Worm (Caenorhabditis elegans) whole organism, L3 larva: ENCODE measurements around the gene Y45G5AL.1.
A peak's percentile ranks its signal among the peaks of the same experiment; 100 is the strongest.

Source experiments
- ZK546.5 ChIP-seq: sonication (generic microtip); optimal IDR thresholded peaks from 2 replicates; lab custom pipeline; 2017; ENCODE audit warnings: missing biosample characterization, missing genetic modification characterization
- ama-1 ChIP-seq: fragments of 150-350 bp; optimal IDR thresholded peaks from 2 replicates; lab custom pipeline; 2018
- ceh-16 ChIP-seq: sonication (generic microtip); optimal IDR thresholded peaks from 2 replicates; lab custom pipeline; 2017; ENCODE audit warnings: missing biosample characterization, missing genetic modification characterization
- ceh-28 ChIP-seq: fragments of 150-350 bp; optimal IDR thresholded peaks from 2 replicates; lab custom pipeline; 2014; ENCODE audit warnings: missing biosample characterization, missing genetic modification reagents, missing genetic modification characterization
- ceh-82 ChIP-seq: fragments of 150-350 bp; optimal IDR thresholded peaks from 2 replicates; lab custom pipeline; 2014; ENCODE audit warnings: missing biosample characterization, missing genetic modification characterization
- elt-1 ChIP-seq: fragments of 150-350 bp; optimal IDR thresholded peaks from 2 replicates; lab custom pipeline; 2014; ENCODE audit warnings: missing biosample characterization, missing genetic modification characterization
- elt-2 ChIP-seq: sonication (generic microtip); optimal IDR thresholded peaks from 2 replicates; lab custom pipeline; 2016; ENCODE audit warnings: missing genetic modification reagents, mild to moderate bottlenecking, missing genetic modification characterization, missing compliant biosample characterization
- elt-3 ChIP-seq, 3 experiments: fragments of 150-350 bp in 1 of 3; sonication (generic microtip) in 2 of 3; optimal IDR thresholded peaks; 2 replicates in 2 of 3; 4 replicates in 1 of 3; lab custom pipeline; 2014 to 2017; ENCODE audit warnings: missing biosample characterization in 3 of 3, missing genetic modification characterization in 3 of 3
- fkh-10 ChIP-seq: sonication (generic microtip); optimal IDR thresholded peaks from 2 replicates; lab custom pipeline; 2017; ENCODE audit warnings: missing biosample characterization, missing genetic modification reagents, missing genetic modification characterization
- fos-1 ChIP-seq: fragments of 150-350 bp; optimal IDR thresholded peaks from 2 replicates; lab custom pipeline; 2014; ENCODE audit warnings: missing biosample characterization, missing genetic modification characterization
- hmg-11 ChIP-seq: sonication (generic microtip); optimal IDR thresholded peaks from 2 replicates; lab custom pipeline; 2016; ENCODE audit warnings: missing genetic modification characterization, missing compliant biosample characterization
- jun-1 ChIP-seq: fragments of 150-350 bp; optimal IDR thresholded peaks from 2 replicates; lab custom pipeline; 2014; ENCODE audit warnings: missing biosample characterization, missing genetic modification reagents, missing genetic modification characterization
- lin-15B ChIP-seq: fragments of 150-350 bp; optimal IDR thresholded peaks from 2 replicates; lab custom pipeline; 2014; ENCODE audit warnings: missing biosample characterization, missing genetic modification characterization
- lin-39 ChIP-seq: fragments of 150-350 bp; optimal IDR thresholded peaks from 2 replicates; lab custom pipeline; 2018; ENCODE audit warnings: missing biosample characterization, missing genetic modification reagents, missing genetic modification characterization
- mdl-1 ChIP-seq: fragments of 150-350 bp; optimal IDR thresholded peaks from 2 replicates; lab custom pipeline; 2014; ENCODE audit warnings: missing biosample characterization, missing genetic modification characterization
- mml-1 ChIP-seq: fragments of 150-350 bp; sonication (generic microtip); optimal IDR thresholded peaks from 3 replicates; lab custom pipeline; 2014; ENCODE audit warnings: missing biosample characterization, missing genetic modification characterization
- nfya-1 ChIP-seq: sonication (generic microtip); optimal IDR thresholded peaks from 2 replicates; lab custom pipeline; 2017; ENCODE audit warnings: missing genetic modification characterization, mild to moderate bottlenecking, missing compliant biosample characterization, antibody characterized with exemption, moderate library complexity; ENCODE audit not compliant: insufficient read depth
- nhr-11 ChIP-seq: fragments of 150-350 bp; optimal IDR thresholded peaks from 2 replicates; lab custom pipeline; 2014; ENCODE audit warnings: missing biosample characterization, missing genetic modification characterization
- nhr-237 ChIP-seq: fragments of 150-350 bp; optimal IDR thresholded peaks from 2 replicates; lab custom pipeline; 2014; ENCODE audit warnings: missing biosample characterization, missing genetic modification characterization
- nhr-25 ChIP-seq: sonication (generic microtip); optimal IDR thresholded peaks from 2 replicates; lab custom pipeline; 2017; ENCODE audit warnings: missing biosample characterization, missing genetic modification characterization
- nhr-28 ChIP-seq: fragments of 150-350 bp; optimal IDR thresholded peaks from 2 replicates; lab custom pipeline; 2014; ENCODE audit warnings: missing biosample characterization, missing genetic modification characterization
- nhr-43 ChIP-seq: sonication (generic microtip); optimal IDR thresholded peaks from 2 replicates; lab custom pipeline; 2016; ENCODE audit warnings: mild to moderate bottlenecking, missing genetic modification characterization, missing compliant biosample characterization; ENCODE audit not compliant: poor library complexity, severe bottlenecking
- nhr-67 ChIP-seq: fragments of 150-350 bp; optimal IDR thresholded peaks from 2 replicates; lab custom pipeline; 2014; ENCODE audit warnings: missing biosample characterization, missing genetic modification characterization
- nhr-76 ChIP-seq: fragments of 150-350 bp; sonication (generic microtip); optimal IDR thresholded peaks from 5 replicates; lab custom pipeline; 2014; ENCODE audit warnings: missing biosample characterization, missing genetic modification characterization
- nhr-77 ChIP-seq: fragments of 150-350 bp; optimal IDR thresholded peaks from 2 replicates; lab custom pipeline; 2014; ENCODE audit warnings: missing biosample characterization, missing genetic modification characterization
- pqm-1 ChIP-seq: fragments of 150-350 bp; optimal IDR thresholded peaks from 2 replicates; lab custom pipeline; 2017; ENCODE audit warnings: missing biosample characterization, missing genetic modification characterization, inconsistent platforms
- sea-2 ChIP-seq: fragments of 150-350 bp; sonication (generic microtip); optimal IDR thresholded peaks from 4 replicates; lab custom pipeline; 2014; ENCODE audit warnings: missing biosample characterization, missing genetic modification reagents, missing genetic modification characterization
- snpc-4 ChIP-seq: fragments of 150-350 bp; optimal IDR thresholded peaks from 2 replicates; lab custom pipeline; 2014; ENCODE audit warnings: missing biosample characterization, missing genetic modification characterization
- tbx-2 ChIP-seq: sonication (generic microtip); optimal IDR thresholded peaks from 2 replicates; lab custom pipeline; 2016; ENCODE audit warnings: mild to moderate bottlenecking, missing genetic modification characterization, missing compliant biosample characterization
- unc-39 ChIP-seq: sonication (generic microtip); optimal IDR thresholded peaks from 4 replicates; lab custom pipeline; 2017; ENCODE audit warnings: missing biosample characterization, missing genetic modification characterization
- unc-62 ChIP-seq: fragments of 150-350 bp; sonication (generic microtip); optimal IDR thresholded peaks from 4 replicates; lab custom pipeline; 2014; ENCODE audit warnings: missing biosample characterization, missing genetic modification reagents, missing genetic modification characterization
- zag-1 ChIP-seq: fragments of 150-350 bp; optimal IDR thresholded peaks from 2 replicates; lab custom pipeline; 2014; ENCODE audit warnings: missing biosample characterization, missing genetic modification characterization
- ztf-4 ChIP-seq: fragments of 150-350 bp; optimal IDR thresholded peaks from 2 replicates; lab custom pipeline; 2014; ENCODE audit warnings: missing biosample characterization, missing genetic modification characterization

Y45G5AL.1 gene

ce11 chrV:4143034-4143433 lies 1.3 kb upstream of the Y45G5AL.1 start (continued):
- TF ChIP-seq fos-1 (tag; lab: Kevin White, UChicago) (no peak), fkh-10 (GFP tag; lab: Kevin White, UChicago) (peak; percentile 55), nhr-28 (tag; lab: Kevin White, UChicago) (no peak), ZK546.5 (tag; lab: Kevin White, UChicago) (no peak), sea-2 (no peak), zag-1 (tag; lab: Kevin White, UChicago) (no peak)

DNA sequence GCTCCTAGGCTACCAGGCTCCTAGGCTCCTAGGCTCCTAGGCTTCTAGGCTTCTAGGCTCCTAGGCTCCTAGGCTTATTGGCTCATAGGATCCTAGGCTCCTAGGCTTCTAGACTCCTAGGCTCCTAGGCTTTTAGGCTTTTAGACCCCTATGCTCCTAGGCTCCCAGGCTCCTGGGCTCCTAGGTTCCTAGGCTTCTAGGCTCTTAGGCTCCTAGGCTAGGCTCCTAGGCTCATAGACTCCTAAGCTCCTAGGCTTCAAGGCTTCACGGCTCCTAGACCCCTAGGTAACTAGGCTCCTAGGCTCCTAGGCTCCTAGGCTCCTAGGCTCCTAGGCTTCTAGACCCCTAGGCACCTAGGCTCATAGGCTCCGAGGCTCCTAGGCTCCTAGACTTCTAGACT lies 7.1 kb downstream of the Y45G5AL.1 start:
- TF ChIP-seq lin-15B (tag; lab: Kevin White, UChicago) (no peak), fkh-10 (GFP tag; lab: Kevin White, UChicago) (no peak), mml-1 (tag; lab: Kevin White, UChicago) (no peak), ama-1 (lab: Kevin White, UChicago) (no peak), nhr-77 (tag; lab: Kevin White, UChicago) (no peak), unc-62 (GFP tag; lab: Kevin White, UChicago) (no peak), elt-1 (tag; lab: Kevin White, UChicago) (no peak), elt-3 (tag; optimal IDR thresholded peaks at IDR 0.05; lab: Kevin White, UChicago) (no peak), snpc-4 (tag; lab: Kevin White, UChicago) (no peak), ceh-82 (tag; lab: Kevin White, UChicago) (no peak), mdl-1 (no peak), ZK546.5 (tag; lab: Kevin White, UChicago) (no peak), jun-1 (tag; lab: Kevin White, UChicago) (no peak), ztf-4 (no peak), ceh-28 (no peak), unc-39 (tag; lab: Kevin White, UChicago) (no peak), nhr-25 (no peak), nhr-76 (tag; lab: Kevin White, UChicago) (no peak)
- TF ChIP-seq, all 47 proteins: peak for 0

ce11 chrV:4152200-4152599 lies 7.9 kb downstream of the Y45G5AL.1 start, which contains the start of gene Y45G5AM.6:
TSS of gene Y45G5AM.6 (minus strand) at chrV:4152300.
- TF ChIP-seq tbx-2 (no peak), mdl-1 (no peak), ama-1 (lab: Kevin White, UChicago) (no peak), elt-3 (tag; optimal IDR thresholded peaks at IDR 0.05; lab: Kevin White, UChicago) (no peak), nhr-77 (tag; lab: Kevin White, UChicago) (no peak), elt-2 (tag; lab: Kevin White, UChicago) (no peak), nhr-25 (no peak), fkh-10 (GFP tag; lab: Kevin White, UChicago) (no peak), nhr-11 (no peak), nhr-43 (no peak), nhr-237 (tag; lab: Kevin White, UChicago) (no peak), ceh-16 (tag; lab: Kevin White, UChicago) (no peak), mml-1 (tag; lab: Kevin White, UChicago) (no peak), nfya-1 (tag; lab: Kevin White, UChicago) (no peak), lin-39 (no peak), sea-2 (no peak), zag-1 (tag; lab: Kevin White, UChicago) (no peak), ceh-82 (tag; lab: Kevin White, UChicago) (no peak), nhr-67 (tag; lab: Kevin White, UChicago) (no peak)

DNA sequence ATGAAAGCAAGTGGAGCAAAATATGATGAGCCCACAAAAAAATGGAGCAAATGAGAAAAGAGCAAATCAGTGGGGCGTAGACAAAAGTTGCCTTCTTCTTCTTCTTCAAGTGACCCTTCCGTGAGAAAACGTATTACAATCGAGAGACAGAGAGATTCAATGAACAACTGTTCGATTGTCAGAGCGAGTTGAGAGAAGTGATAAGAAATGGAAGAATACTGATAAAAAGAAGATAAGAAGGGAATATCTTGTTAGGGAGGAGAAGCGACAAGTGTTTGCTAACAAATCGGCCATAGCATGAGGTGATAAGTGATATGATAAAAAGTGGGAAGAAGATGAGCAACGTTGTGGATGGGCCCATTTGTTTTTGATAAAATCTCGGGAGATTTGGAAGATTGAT lies 13.0 kb downstream of the Y45G5AL.1 start:
- TF ChIP-seq nfya-1 (tag; lab: Kevin White, UChicago) = peak; percentile 12
- TF ChIP-seq elt-3 (tag; optimal IDR thresholded peaks at IDR 0.05; lab: Kevin White, UChicago) = no peak
- TF ChIP-seq elt-2 (tag; lab: Kevin White, UChicago) = peak; percentile 16

- TF ChIP-seq ama-1 (lab: Kevin White, UChicago) (no peak), elt-1 (tag; lab: Kevin White, UChicago) (no peak), jun-1 (tag; lab: Kevin White, UChicago) (no peak)
Observed at ce11 chrV:4160086-4160485, 15.8 kb downstream of the Y45G5AL.1 start, which contains the start of gene Y45G5AM.5. TSS of gene Y45G5AM.5 (plus strand) at chrV:4160386.

- no peak for TF ChIP-seq elt-3 (tag; optimal IDR thresholded peaks at IDR 0.05; lab: Kevin White, UChicago)
- no peak for TF ChIP-seq nhr-25
- no peak for TF ChIP-seq hmg-11 (tag; lab: Kevin White, UChicago)
- no peak for TF ChIP-seq unc-39 (tag; lab: Kevin White, UChicago)
- no peak for TF ChIP-seq sea-2
- no peak for TF ChIP-seq elt-1 (tag; lab: Kevin White, UChicago)
- TF ChIP-seq nhr-237 (tag; lab: Kevin White, UChicago) = no peak
- TF ChIP-seq fkh-10 (GFP tag; lab: Kevin White, UChicago) = no peak
- no peak for TF ChIP-seq pqm-1 (tag; lab: Kevin White, UChicago)
- TF ChIP-seq nfya-1 (tag; lab: Kevin White, UChicago) = no peak
Observed at ce11 chrV:4162922-4163321, 18.6 kb downstream of the Y45G5AL.1 start, which contains the start of gene Y45G5AM.4. TSS of gene Y45G5AM.4 (plus strand) at chrV:4163222.
